Worm (Caenorhabditis elegans): ENCODE measurements around the gene C04E6.13.

Gene C04E6.13

DNA sequence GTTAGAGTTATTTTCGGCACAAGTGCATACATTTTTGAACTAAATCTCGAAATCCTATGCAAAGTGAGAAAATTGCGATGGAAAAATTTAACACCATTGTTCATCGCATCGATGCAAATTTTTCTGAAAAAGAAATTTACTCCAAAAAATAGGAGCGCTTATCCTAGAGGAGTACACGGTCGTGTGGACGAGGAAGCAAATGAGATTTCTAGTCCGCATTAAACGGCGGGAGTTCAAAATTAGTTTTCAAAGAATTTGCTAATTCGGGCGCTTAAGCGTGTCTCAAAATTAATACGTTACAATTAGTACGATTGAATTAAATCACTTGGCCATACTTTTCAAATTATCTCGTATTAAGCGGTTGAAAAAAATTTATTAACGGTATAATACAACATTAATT lies 5.2 kb downstream of the C04E6.13 start, which contains the start of gene lrpr-1:
Gene lrpr-1, minus strand, starts transcription at position 185 of the 400 bp plus-strand sequence.
- TF ChIP-seq ZK546.5 (tag; optimal IDR thresholded peaks at IDR 0.05) (no peak), nhr-21 (tag; optimal IDR thresholded peaks at IDR 0.05) (peak; percentile 62), Y55F3AM.14 (GFP tag; optimal IDR thresholded peaks at IDR 0.05) (peak; percentile 14), unc-39 (tag; optimal IDR thresholded peaks at IDR 0.05) (no peak), elt-3 (tag; optimal IDR thresholded peaks at IDR 0.05) (no peak), unc-55 (GFP tag; optimal IDR thresholded peaks at IDR 0.05) (peak; percentile 86), crh-2 (tag; optimal IDR thresholded peaks at IDR 0.05) (peak; percentile 74), nhr-10 (tag; optimal IDR thresholded peaks at IDR 0.05) (no peak), ama-1 (optimal IDR thresholded peaks at IDR 0.05) (no peak), ceh-82 (tag; optimal IDR thresholded peaks at IDR 0.05) (peak; percentile 11), sma-9 (GFP tag; optimal IDR thresholded peaks at IDR 0.05) (peak; percentile 93), sma-9 (tag; optimal IDR thresholded peaks at IDR 0.05) (no peak), mdl-1 (tag; optimal IDR thresholded peaks at IDR 0.05) (no peak), F13H6.1 (tag; optimal IDR thresholded peaks at IDR 0.05) (no peak), peb-1 (tag; optimal IDR thresholded peaks at IDR 0.05) (no peak), dmd-4 (tag; optimal IDR thresholded peaks at IDR 0.05) (no peak), unc-62 (GFP tag; optimal IDR thresholded peaks at IDR 0.05) (no peak), zag-1 (tag; optimal IDR thresholded peaks at IDR 0.05) (no peak), lsy-2 (tag; optimal IDR thresholded peaks at IDR 0.05) (peak; percentile 75 to 91), nhr-129 (tag; optimal IDR thresholded peaks at IDR 0.05) (no peak), ztf-1 (GFP tag; conservative IDR thresholded peaks at IDR 0.05) (peak; percentile 94; the same call in 1 of the 2 replicates), R02D3.7 (tag; optimal IDR thresholded peaks at IDR 0.05) (peak; percentile 50), alr-1 (tag; optimal IDR thresholded peaks at IDR 0.05) (no peak), egl-27 (tag; optimal IDR thresholded peaks at IDR 0.05) (peak; percentile 53), blmp-1 (tag; optimal IDR thresholded peaks at IDR 0.05; ENCODE audit: insufficient read depth) (peak; percentile 14), nhr-23 (tag; optimal IDR thresholded peaks at IDR 0.05) (no peak), ceh-16 (tag; optimal IDR thresholded peaks at IDR 0.05) (no peak), skn-1 (tag; optimal IDR thresholded peaks at IDR 0.05) (no peak), lin-13 (GFP tag; optimal IDR thresholded peaks at IDR 0.05) (peak; percentile 75), nhr-237 (tag; optimal IDR thresholded peaks at IDR 0.05) (no peak), nhr-6 (tag; optimal IDR thresholded peaks at IDR 0.05) (peak; percentile 69), gmeb-1 (tag; optimal IDR thresholded peaks at IDR 0.05) (peak; percentile 99), ztf-4 (tag; optimal IDR thresholded peaks at IDR 0.05) (no peak), nhr-77 (tag; optimal IDR thresholded peaks at IDR 0.05) (no peak), fos-1 (tag; optimal IDR thresholded peaks at IDR 0.05) (no peak), nhr-25 (tag; optimal IDR thresholded peaks at IDR 0.05) (no peak), snpc-4 (tag; optimal IDR thresholded peaks at IDR 0.05) (peak; percentile 41), sem-4 (tag; optimal IDR thresholded peaks at IDR 0.05) (peak; percentile 36), C34F6.9 (tag; optimal IDR thresholded peaks at IDR 0.05) (peak; percentile 82), lin-11 (tag; optimal IDR thresholded peaks at IDR 0.05) (peak; percentile 14), elt-1 (tag; optimal IDR thresholded peaks at IDR 0.05) (no peak), sma-3 (GFP tag; optimal IDR thresholded peaks at IDR 0.05) (peak; percentile 88), nhr-11 (tag; optimal IDR thresholded peaks at IDR 0.05) (no peak), aly-2 (tag; optimal IDR thresholded peaks at IDR 0.05) (no peak), mab-5 (tag; optimal IDR thresholded peaks at IDR 0.05) (peak; percentile 60), nhr-12 (tag; optimal IDR thresholded peaks at IDR 0.05) (no peak), mbf-1 (tag; optimal IDR thresholded peaks at IDR 0.05) (no peak), lin-39 (tag; optimal IDR thresholded peaks at IDR 0.05) (no peak), ztf-11 (tag; optimal IDR thresholded peaks at IDR 0.05) (no peak)

Measured in whole organism, L2 larva.